Worm (Caenorhabditis elegans): ENCODE results near the gene add-2.

Gene add-2

DNA sequence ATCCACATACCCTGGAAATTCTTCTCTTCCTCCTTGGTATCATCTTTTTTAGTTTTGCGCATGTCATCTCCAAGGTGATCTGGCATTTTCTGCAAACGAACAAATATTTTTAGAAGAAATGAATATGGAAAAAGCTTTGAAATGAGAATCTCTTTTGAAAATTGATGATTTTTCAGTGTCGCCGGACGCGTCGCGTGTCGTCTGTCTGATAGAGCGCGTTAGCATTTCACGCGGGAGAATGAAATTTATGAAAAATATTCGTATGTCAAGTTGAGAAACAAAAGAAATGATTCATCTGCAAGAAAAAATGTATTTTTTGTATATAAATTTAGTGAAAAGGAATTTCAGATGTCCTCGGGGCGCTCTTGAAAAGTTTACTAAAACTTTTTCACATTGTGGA lies 30.9 kb downstream of the add-2 start, which contains the start of gene rpt-1 (continued):
- peak; percentile 60 for TF ChIP-seq tbx-2 (tag; optimal IDR thresholded peaks at IDR 0.05)
- TF ChIP-seq pag-3 (tag; optimal IDR thresholded peaks at IDR 0.05; ENCODE audit: borderline replicate concordance, insufficient read depth), result no peak
- peak in 1 of 2 experiments; percentile 68 for TF ChIP-seq mdl-1 (tag; optimal IDR thresholded peaks at IDR 0.05)
- peak; percentile 47 for TF ChIP-seq fos-1 (tag; optimal IDR thresholded peaks at IDR 0.05)
- peak; percentile 68 for TF ChIP-seq snu-23 (GFP tag; optimal IDR thresholded peaks at IDR 0.05)
- TF ChIP-seq ceh-8 (GFP tag; optimal IDR thresholded peaks at IDR 0.05), result no peak
- TF ChIP-seq elt-2 (tag; optimal IDR thresholded peaks at IDR 0.05), result no peak
- TF ChIP-seq nhr-85 (tag), result peak; percentile 59
- peak; percentile 44 for TF ChIP-seq fkh-8 (tag; optimal IDR thresholded peaks at IDR 0.05)
- peak in 1 of 6 experiments; percentile 60 for TF ChIP-seq elt-3 (tag; optimal IDR thresholded peaks at IDR 0.05)
- peak; percentile 99 for TF ChIP-seq skn-1 (tag; optimal IDR thresholded peaks at IDR 0.05)
- TF ChIP-seq aly-2 (tag; optimal IDR thresholded peaks at IDR 0.05), result peak; percentile 21
- peak; percentile 74 for TF ChIP-seq mep-1 (tag; optimal IDR thresholded peaks at IDR 0.05)
- TF ChIP-seq blmp-1 (tag; optimal IDR thresholded peaks at IDR 0.05), result peak; percentile 84
- TF ChIP-seq aha-1 (tag; optimal IDR thresholded peaks at IDR 0.05), result no peak
- TF ChIP-seq lin-14 (GFP tag; optimal IDR thresholded peaks at IDR 0.05), result peak; percentile 65
- TF ChIP-seq vab-15 (tag; optimal IDR thresholded peaks at IDR 0.05), result no peak
- TF ChIP-seq hlh-4 (tag; optimal IDR thresholded peaks at IDR 0.05), result no peak
- TF ChIP-seq unc-86 (tag; optimal IDR thresholded peaks at IDR 0.05), result peak; percentile 24
- no peak for TF ChIP-seq unc-98 (GFP tag; IDR thresholded peaks at IDR 0.05)
- TF ChIP-seq hpl-2 (GFP tag; optimal IDR thresholded peaks at IDR 0.05), result no peak
- TF ChIP-seq rnt-1 (tag; optimal IDR thresholded peaks at IDR 0.05), result peak; percentile 56
- peak; percentile 6 for TF ChIP-seq nhr-90 (tag; optimal IDR thresholded peaks at IDR 0.05; ENCODE audit: poor library complexity)
- TF ChIP-seq dsc-1 (tag; optimal IDR thresholded peaks at IDR 0.05), result peak; percentile 32
- no peak for TF ChIP-seq ztf-11 (tag; optimal IDR thresholded peaks at IDR 0.05)
- TF ChIP-seq fkh-4 (tag; optimal IDR thresholded peaks at IDR 0.05; ENCODE audit: borderline replicate concordance), result no peak
- no peak for TF ChIP-seq nhr-28 (tag; optimal IDR thresholded peaks at IDR 0.05)
- TF ChIP-seq C16A3.4 (tag; optimal IDR thresholded peaks at IDR 0.05), result peak; percentile 73
- no peak for TF ChIP-seq tlp-1 (tag; optimal IDR thresholded peaks at IDR 0.05)
- TF ChIP-seq lin-39 (tag; optimal IDR thresholded peaks at IDR 0.05), result no peak
- peak; percentile 69 for TF ChIP-seq nhr-20 (tag; optimal IDR thresholded peaks at IDR 0.05)
- TF ChIP-seq grh-1 (GFP tag; IDR thresholded peaks at IDR 0.05), result no peak
- peak; percentile 91 to 97 for TF ChIP-seq lin-35 (GFP tag; optimal IDR thresholded peaks at IDR 0.05)
- TF ChIP-seq nhr-77 (tag; optimal IDR thresholded peaks at IDR 0.05), result peak; percentile 34
- no peak for TF ChIP-seq sox-4 (tag; optimal IDR thresholded peaks at IDR 0.05)
- no peak for TF ChIP-seq pqm-1 (tag; optimal IDR thresholded peaks at IDR 0.05)

- TF ChIP-seq snu-23 (GFP tag; optimal IDR thresholded peaks at IDR 0.05) (peak; percentile 97), ces-1 (GFP tag; optimal IDR thresholded peaks at IDR 0.05) (no peak), mab-9 (GFP tag; IDR thresholded peaks at IDR 0.05) (peak; percentile 95), tbx-2 (tag; optimal IDR thresholded peaks at IDR 0.05) (peak; percentile 96), sptf-1 (tag; optimal IDR thresholded peaks at IDR 0.05) (no peak), egl-13 (tag; optimal IDR thresholded peaks at IDR 0.05) (peak; percentile 94), F16B12.6 (tag; optimal IDR thresholded peaks at IDR 0.05) (peak; percentile 66), nhr-28 (tag; optimal IDR thresholded peaks at IDR 0.05) (no peak), C16A3.4 (tag; optimal IDR thresholded peaks at IDR 0.05) (peak; percentile 84), lir-3 (tag; optimal IDR thresholded peaks at IDR 0.05; ENCODE audit: poor library complexity) (peak; percentile 74), alr-1 (tag; optimal IDR thresholded peaks at IDR 0.05; ENCODE audit: borderline replicate concordance) (no peak), fkh-10 (GFP tag; optimal IDR thresholded peaks at IDR 0.05) (peak; percentile 69), pqm-1 (tag; optimal IDR thresholded peaks at IDR 0.05) (peak; percentile 56), elt-3 (tag; optimal IDR thresholded peaks at IDR 0.05) (peak in 5 of 6 experiments; percentile 30 to 96 (median 93)), zip-4 (GFP tag; optimal IDR thresholded peaks at IDR 0.05) (peak; percentile 88), unc-62 (GFP tag; optimal IDR thresholded peaks at IDR 0.05) (peak; percentile 60), efl-1 (optimal IDR thresholded peaks at IDR 0.05) (peak; percentile 91 to 96), efl-1 (GFP tag; optimal IDR thresholded peaks at IDR 0.05 in 1 of 2) (peak; percentile 83 to 99), nhr-12 (tag; optimal IDR thresholded peaks at IDR 0.05) (peak; percentile 20), unc-30 (tag; optimal IDR thresholded peaks at IDR 0.05) (no peak), grh-1 (GFP tag; IDR thresholded peaks at IDR 0.05) (peak; percentile 98), unc-98 (GFP tag; IDR thresholded peaks at IDR 0.05) (peak; percentile 68; the same call in 1 of the 2 replicates)
Measured at ce11 chrV:11979673-11980561, 33.3 kb downstream of the add-2 start, which contains the start of gene snr-4. TSS of gene snr-4 (minus strand) at chrV:11979723.
